Worm (Caenorhabditis elegans): Measurements from ENCODE around the gene ccr-4.

The ccr-4 gene

ce11 chrIV:12391003-12391637, 29.8 kb downstream of the ccr-4 start, which contains the start of the genes rps-23 and dpm-3 (continued):
- peak; percentile 56 for TF ChIP-seq atf-7 (tag; optimal IDR thresholded peaks at IDR 0.05)
- peak; percentile 88 for TF ChIP-seq attf-3 (GFP tag; conservative IDR thresholded peaks at IDR 0.05)
- peak; percentile 91 for TF ChIP-seq nfyb-1 (GFP tag; IDR thresholded peaks at IDR 0.05)
- TF ChIP-seq Y67H2A.10 (GFP tag; conservative IDR thresholded peaks at IDR 0.05): peak; percentile 92
- TF ChIP-seq efl-1 (GFP tag; optimal IDR thresholded peaks at IDR 0.05): peak; percentile 60
- peak; percentile 94 for TF ChIP-seq snpc-1.3 (tag; optimal IDR thresholded peaks at IDR 0.05; ENCODE audit: insufficient read depth)
- TF ChIP-seq B0019.2 (GFP tag; conservative IDR thresholded peaks at IDR 0.05): peak; percentile 96
- TF ChIP-seq ztf-28 (GFP tag; IDR thresholded peaks at IDR 0.05): peak; percentile 98
- TF ChIP-seq Y79H2A.3 (GFP tag; conservative IDR thresholded peaks at IDR 0.05): peak; percentile 89
- 0 out of 2 replicates have a peak, but pooled peaks have one; percentile 19 for TF ChIP-seq bed-1 (GFP tag; IDR thresholded peaks at IDR 0.05)
- peak; percentile 61; the same call in 1 of the 2 replicates for TF ChIP-seq lin-26 (GFP tag; IDR thresholded peaks at IDR 0.05)
- peak; percentile 85 for TF ChIP-seq egrh-3 (GFP tag; IDR thresholded peaks at IDR 0.05)
- TF ChIP-seq rcor-1 (GFP tag; IDR thresholded peaks at IDR 0.05): peak; percentile 90
- no peak for TF ChIP-seq lin-40 (tag; optimal IDR thresholded peaks at IDR 0.05)
- 0 out of 2 replicates have a peak, but pooled peaks have one; percentile 59 for TF ChIP-seq hmg-20 (GFP tag; IDR thresholded peaks at IDR 0.05)
- TF ChIP-seq chd-7 (tag; optimal IDR thresholded peaks at IDR 0.05): peak; percentile 33
- peak; percentile 87 for TF ChIP-seq lir-1 (GFP tag; conservative IDR thresholded peaks at IDR 0.05)
- TF ChIP-seq hlh-26 (GFP tag; conservative IDR thresholded peaks at IDR 0.05): no peak
- no peak for TF ChIP-seq F57C9.4 (tag; optimal IDR thresholded peaks at IDR 0.05)
- peak; percentile 93 for TF ChIP-seq aptf-2 (GFP tag; conservative IDR thresholded peaks at IDR 0.05)
- peak; percentile 95 for TF ChIP-seq madf-3 (GFP tag; IDR thresholded peaks at IDR 0.05)
- peak; percentile 96 for TF ChIP-seq bed-2 (GFP tag; IDR thresholded peaks at IDR 0.05)
- peak; percentile 58; the same call in 1 of the 2 replicates for TF ChIP-seq zfh-2 (GFP tag; conservative IDR thresholded peaks at IDR 0.05)
- no peak for TF ChIP-seq ztf-3 (GFP tag; optimal IDR thresholded peaks at IDR 0.05)
- no peak for TF ChIP-seq F57A8.1 (GFP tag; optimal IDR thresholded peaks at IDR 0.05)
- TF ChIP-seq unc-130 (GFP tag; optimal IDR thresholded peaks at IDR 0.05): peak; percentile 97
- TF ChIP-seq F39B2.1 (GFP tag; IDR thresholded peaks at IDR 0.05): peak; percentile 81; the same call in 1 of the 2 replicates
- no peak for TF ChIP-seq ceh-79 (tag; optimal IDR thresholded peaks at IDR 0.05)
- peak; percentile 37 for TF ChIP-seq B0261.1 (tag; optimal IDR thresholded peaks at IDR 0.05)
- TF ChIP-seq athp-1 (tag; optimal IDR thresholded peaks at IDR 0.05): peak; percentile 89
- TF ChIP-seq lin-54 (GFP tag; optimal IDR thresholded peaks at IDR 0.05): peak; percentile 91
- no peak for TF ChIP-seq aptf-3 (GFP tag; IDR thresholded peaks at IDR 0.05)
- no peak for TF ChIP-seq T26A5.8 (tag; optimal IDR thresholded peaks at IDR 0.05)
- peak; percentile 88 for TF ChIP-seq K11D2.4 (GFP tag; IDR thresholded peaks at IDR 0.05)
- peak; percentile 52 for TF ChIP-seq C06A6.2 (GFP tag; conservative IDR thresholded peaks at IDR 0.05)
- peak; percentile 77 for TF ChIP-seq Y53G8AR.9 (GFP tag; conservative IDR thresholded peaks at IDR 0.05)
- peak; percentile 87 for TF ChIP-seq ztf-6 (GFP tag; IDR thresholded peaks at IDR 0.05)
- peak; percentile 40 for TF ChIP-seq B0035.1 (tag; optimal IDR thresholded peaks at IDR 0.05)
- TF ChIP-seq B0336.3 (GFP tag; IDR thresholded peaks at IDR 0.05): peak; percentile 60; the same call in 1 of the 2 replicates
- peak; percentile 30 for TF ChIP-seq snpc-1.1 (tag; optimal IDR thresholded peaks at IDR 0.05; ENCODE audit: insufficient read depth)
- TF ChIP-seq ceh-58 (GFP tag; IDR thresholded peaks at IDR 0.05): no peak
- no peak for TF ChIP-seq akir-1 (GFP tag; optimal IDR thresholded peaks at IDR 0.05)
- peak; percentile 96 for TF ChIP-seq ztf-25 (GFP tag; IDR thresholded peaks at IDR 0.05)
- peak; percentile 63 for TF ChIP-seq ztf-18 (tag; optimal IDR thresholded peaks at IDR 0.05)
- TF ChIP-seq mxl-1 (tag; optimal IDR thresholded peaks at IDR 0.05): no peak
- TF ChIP-seq Y53F4B.3 (GFP tag; IDR thresholded peaks at IDR 0.05): peak; percentile 77; the same call in 1 of the 2 replicates
- peak; percentile 69 for TF ChIP-seq hrde-1 (tag; optimal IDR thresholded peaks at IDR 0.05; ENCODE audit: borderline replicate concordance)
